Worm (Caenorhabditis elegans) whole organism, midembryonic: ENCODE measurements around the gene Y64G10A.7.

Experiments used
- T22C8.4 ChIP-seq: fragments of 200-800 bp; sonication (Bioruptor generic); IDR thresholded peaks from 2 replicates; pipeline ENCODE4 v1.3.6; 2022; ENCODE audit warnings: missing genetic modification characterization, missing compliant biosample characterization
- cog-1 ChIP-seq: sonication (generic microtip); optimal IDR thresholded peaks from 2 replicates; lab custom pipeline; 2016; ENCODE audit warnings: missing genetic modification characterization, missing compliant biosample characterization
- flt-1 ChIP-seq: fragments of 200-800 bp; sonication (Bioruptor generic); IDR thresholded peaks from 2 replicates; pipeline ENCODE4 v1.3.6; 2022; ENCODE audit warnings: missing genetic modification characterization, missing compliant biosample characterization
- klf-2 ChIP-seq: fragments of 200-800 bp; sonication (Bioruptor generic); conservative IDR thresholded peaks from 2 replicates; pipeline ENCODE4 v1.3.6; 2022; ENCODE audit warnings: missing genetic modification reagents, missing genetic modification characterization, missing compliant biosample characterization
- med-1 ChIP-seq: sonication (generic microtip); optimal IDR thresholded peaks from 2 replicates; lab custom pipeline; 2017; ENCODE audit warnings: missing genetic modification characterization, mild to moderate bottlenecking, missing compliant biosample characterization, antibody characterized with exemption, missing genetic modification reagents; ENCODE audit not compliant: insufficient read depth
- ref-1 ChIP-seq: fragments of 200-800 bp; sonication (Bioruptor generic); conservative IDR thresholded peaks from 2 replicates; pipeline ENCODE4 v1.3.6; 2022; ENCODE audit warnings: missing genetic modification reagents, missing genetic modification characterization, missing compliant biosample characterization
- tab-1 ChIP-seq: fragments of 200-800 bp; sonication (Bioruptor generic); IDR thresholded peaks from 2 replicates; pipeline ENCODE4 v1.3.6; 2022; ENCODE audit warnings: missing genetic modification characterization, missing compliant biosample characterization
- ztf-23 ChIP-seq: fragments of 200-800 bp; sonication (Bioruptor generic); IDR thresholded peaks from 2 replicates; pipeline ENCODE4 v1.3.6; 2022; ENCODE audit warnings: missing genetic modification reagents, missing genetic modification characterization, missing compliant biosample characterization
- ztf-29 ChIP-seq: fragments of 200-800 bp; sonication (Bioruptor generic); IDR thresholded peaks from 2 replicates; pipeline ENCODE4 v1.3.6; 2022; ENCODE audit warnings: missing genetic modification reagents, missing genetic modification characterization, missing compliant biosample characterization

The Y64G10A.7 gene

DNA sequence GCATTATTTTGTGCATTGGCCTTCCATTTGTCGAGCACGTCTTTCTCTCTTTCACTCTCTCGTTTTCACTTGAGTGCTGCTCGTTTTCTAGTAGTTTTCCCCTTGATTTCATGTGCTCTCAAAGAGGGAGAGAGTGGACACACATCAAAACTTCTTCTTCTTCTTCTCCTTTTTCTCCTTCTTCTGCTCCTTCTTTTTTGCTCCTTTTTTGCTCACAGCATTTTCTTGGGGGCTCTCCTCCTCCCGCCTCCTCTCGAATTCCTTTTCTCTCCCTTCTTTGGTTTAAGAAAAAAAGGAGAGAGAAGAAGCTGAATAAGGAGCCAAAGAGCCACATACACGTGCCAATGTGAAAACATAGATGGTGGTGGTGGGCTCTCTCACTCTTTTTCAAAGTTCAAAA lies 19.1 kb upstream of the Y64G10A.7 start:
- TF ChIP-seq ztf-23 (GFP tag; lab: Robert Waterston, UW), result no peak
- TF ChIP-seq T22C8.4, result no peak
- no peak for TF ChIP-seq med-1 (GFP tag; lab: Kevin White, UChicago)

- TF ChIP-seq flt-1, result no peak
- no peak for TF ChIP-seq T22C8.4
- no peak for TF ChIP-seq tab-1 (GFP tag; lab: Robert Waterston, UW)
- TF ChIP-seq ref-1, result no peak
- no peak for TF ChIP-seq ztf-29 (GFP tag; lab: Robert Waterston, UW)
- no peak for TF ChIP-seq med-1 (GFP tag; lab: Kevin White, UChicago)
- no peak for TF ChIP-seq cog-1 (tag; lab: Kevin White, UChicago)
- TF ChIP-seq ztf-23 (GFP tag; lab: Robert Waterston, UW), result no peak
- TF ChIP-seq klf-2, result no peak
Measured at ce11 chrIV:14274834-14275233, 16.9 kb upstream of the Y64G10A.7 start.

- no peak for TF ChIP-seq T22C8.4
Measured at ce11 chrIV:14276160-14276559, 15.5 kb upstream of the Y64G10A.7 start, which contains the start of gene ilcr-1. TSS of gene ilcr-1 (plus strand) at chrIV:14276460.

DNA sequence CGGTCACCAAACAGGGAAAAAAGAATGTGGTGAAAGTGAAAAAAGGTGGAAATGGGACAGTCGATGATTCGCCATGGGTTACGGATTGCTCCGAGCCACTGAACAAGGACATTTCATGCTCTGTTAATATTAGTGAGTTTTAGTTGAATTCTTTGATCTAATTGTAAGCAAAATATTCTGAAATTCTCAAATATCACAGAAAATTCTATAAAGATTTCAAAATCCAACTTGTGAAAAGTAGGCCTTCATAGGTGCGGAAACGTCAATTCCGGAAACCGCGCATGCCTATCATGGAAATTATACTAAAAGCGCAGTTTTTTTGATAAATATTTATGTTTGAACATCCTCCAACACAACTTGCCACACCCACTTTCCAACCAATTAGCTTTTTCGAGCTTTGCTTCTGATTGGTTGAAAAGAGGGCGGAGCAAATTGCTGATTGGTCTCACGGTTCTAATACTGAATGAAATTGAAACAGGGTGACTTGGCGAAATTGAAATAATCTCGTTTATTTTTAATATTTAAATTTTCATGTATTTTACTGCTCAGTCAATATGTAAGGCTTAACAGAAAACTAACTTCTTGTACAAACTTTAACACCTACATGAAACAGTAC lies 14.8 kb upstream of the Y64G10A.7 start:
- TF ChIP-seq klf-2, result no peak
- no peak for TF ChIP-seq T22C8.4
- no peak for TF ChIP-seq cog-1 (tag; lab: Kevin White, UChicago)
- TF ChIP-seq med-1 (GFP tag; lab: Kevin White, UChicago), result no peak
- no peak for TF ChIP-seq tab-1 (GFP tag; lab: Robert Waterston, UW)
- no peak for TF ChIP-seq ref-1
- TF ChIP-seq ztf-29 (GFP tag; lab: Robert Waterston, UW), result no peak
- TF ChIP-seq flt-1, result no peak
- TF ChIP-seq ztf-23 (GFP tag; lab: Robert Waterston, UW), result no peak

DNA sequence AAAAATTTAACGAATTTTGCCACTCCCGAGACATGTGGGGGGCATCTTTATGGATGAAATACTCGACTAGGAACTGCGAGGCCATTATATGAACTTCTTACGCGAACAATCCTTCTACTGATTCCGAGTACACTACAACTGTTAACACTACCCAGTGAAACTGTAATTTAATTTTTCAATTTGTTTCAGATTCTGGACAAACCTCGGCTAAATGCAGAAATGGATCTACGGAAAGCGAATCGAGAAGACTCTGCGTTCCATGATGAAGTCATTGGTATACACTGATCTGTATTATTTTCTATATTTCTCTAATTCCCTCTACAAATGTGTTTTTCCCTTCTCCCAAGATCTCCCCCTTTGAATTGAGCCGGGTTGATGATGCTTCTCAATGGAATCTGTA lies 6.8 kb upstream of the Y64G10A.7 start:
- TF ChIP-seq ztf-29 (GFP tag; lab: Robert Waterston, UW), result no peak
- no peak for TF ChIP-seq tab-1 (GFP tag; lab: Robert Waterston, UW)
- TF ChIP-seq ref-1, result no peak
- TF ChIP-seq klf-2, result no peak
- no peak for TF ChIP-seq cog-1 (tag; lab: Kevin White, UChicago)
- TF ChIP-seq med-1 (GFP tag; lab: Kevin White, UChicago), result no peak
- TF ChIP-seq T22C8.4, result no peak
- TF ChIP-seq ztf-23 (GFP tag; lab: Robert Waterston, UW), result no peak
- TF ChIP-seq flt-1, result no peak

ce11 chrIV:14295262-14295661 lies 3.6 kb downstream of the Y64G10A.7 start:
- TF ChIP-seq T22C8.4 (no peak), flt-1 (no peak), tab-1 (GFP tag; lab: Robert Waterston, UW) (no peak), klf-2 (no peak), ztf-23 (GFP tag; lab: Robert Waterston, UW) (no peak), cog-1 (tag; lab: Kevin White, UChicago) (no peak), med-1 (GFP tag; lab: Kevin White, UChicago) (no peak), ztf-29 (GFP tag; lab: Robert Waterston, UW) (no peak), ref-1 (no peak)

- TF ChIP-seq med-1 (GFP tag; lab: Kevin White, UChicago) (no peak), ref-1 (no peak), ztf-29 (GFP tag; lab: Robert Waterston, UW) (no peak), T22C8.4 (no peak), ztf-23 (GFP tag; lab: Robert Waterston, UW) (no peak), klf-2 (no peak)
Measured at ce11 chrIV:14297058-14297457, 5.4 kb downstream of the Y64G10A.7 start.

DNA sequence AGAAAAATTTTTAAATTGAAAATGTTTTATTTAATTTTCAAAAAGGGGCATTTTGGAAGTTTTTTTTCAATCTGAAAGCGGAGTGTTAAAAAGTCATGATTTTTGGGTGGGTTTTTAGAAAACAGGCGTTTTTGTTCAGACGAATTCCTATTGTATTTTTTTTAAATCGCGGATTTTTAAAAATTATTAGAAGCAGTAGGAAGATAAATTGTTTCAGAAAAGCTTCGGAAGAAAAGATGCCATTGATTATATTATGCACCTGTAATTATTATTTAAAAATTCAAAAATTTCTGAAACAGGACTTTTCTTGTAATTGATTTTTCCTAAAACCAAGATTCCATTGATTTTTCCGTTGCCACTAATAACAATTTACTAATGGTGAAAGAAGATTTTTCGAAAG lies 14.1 kb downstream of the Y64G10A.7 start:
- no peak for TF ChIP-seq klf-2
- no peak for TF ChIP-seq med-1 (GFP tag; lab: Kevin White, UChicago)
- no peak for TF ChIP-seq flt-1
- TF ChIP-seq T22C8.4, result no peak
- TF ChIP-seq ztf-29 (GFP tag; lab: Robert Waterston, UW), result no peak
- no peak for TF ChIP-seq cog-1 (tag; lab: Kevin White, UChicago)
- no peak for TF ChIP-seq tab-1 (GFP tag; lab: Robert Waterston, UW)
- TF ChIP-seq ref-1, result no peak
- TF ChIP-seq ztf-23 (GFP tag; lab: Robert Waterston, UW), result no peak

- TF ChIP-seq med-1 (GFP tag; lab: Kevin White, UChicago), result no peak
- TF ChIP-seq klf-2, result no peak
- no peak for TF ChIP-seq T22C8.4
- TF ChIP-seq ref-1, result no peak
- no peak for TF ChIP-seq ztf-29 (GFP tag; lab: Robert Waterston, UW)
- TF ChIP-seq flt-1, result no peak
- no peak for TF ChIP-seq ztf-23 (GFP tag; lab: Robert Waterston, UW)
- TF ChIP-seq cog-1 (tag; lab: Kevin White, UChicago), result no peak
- no peak for TF ChIP-seq tab-1 (GFP tag; lab: Robert Waterston, UW)
Measured at ce11 chrIV:14318054-14318453, 26.4 kb downstream of the Y64G10A.7 start.

DNA sequence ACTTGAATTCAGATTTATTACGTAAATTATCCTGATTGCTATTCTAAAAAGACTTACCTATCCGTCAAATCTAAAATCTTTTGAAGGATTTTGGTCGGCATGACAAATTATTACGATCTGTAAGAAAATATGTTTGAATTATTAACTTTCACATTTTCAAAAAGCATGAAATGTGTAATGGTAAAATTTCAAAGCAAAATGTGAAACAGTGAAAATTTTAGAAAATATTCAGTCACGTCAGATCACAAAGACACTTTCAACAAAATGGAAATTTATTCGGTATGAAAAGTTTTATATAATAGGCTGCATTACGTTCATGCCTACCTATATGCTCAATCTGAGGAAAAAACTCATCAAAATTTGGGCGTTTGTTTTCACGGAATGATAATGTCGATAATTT lies 30.0 kb downstream of the Y64G10A.7 start, which contains the start of gene fbxa-126:
Gene fbxa-126, minus strand, starts transcription at position 101 of the 400 bp plus-strand sequence.
- TF ChIP-seq cog-1 (tag; lab: Kevin White, UChicago) (no peak), ref-1 (no peak), ztf-29 (GFP tag; lab: Robert Waterston, UW) (no peak), klf-2 (no peak), ztf-23 (GFP tag; lab: Robert Waterston, UW) (no peak), flt-1 (no peak), tab-1 (GFP tag; lab: Robert Waterston, UW) (no peak)

DNA sequence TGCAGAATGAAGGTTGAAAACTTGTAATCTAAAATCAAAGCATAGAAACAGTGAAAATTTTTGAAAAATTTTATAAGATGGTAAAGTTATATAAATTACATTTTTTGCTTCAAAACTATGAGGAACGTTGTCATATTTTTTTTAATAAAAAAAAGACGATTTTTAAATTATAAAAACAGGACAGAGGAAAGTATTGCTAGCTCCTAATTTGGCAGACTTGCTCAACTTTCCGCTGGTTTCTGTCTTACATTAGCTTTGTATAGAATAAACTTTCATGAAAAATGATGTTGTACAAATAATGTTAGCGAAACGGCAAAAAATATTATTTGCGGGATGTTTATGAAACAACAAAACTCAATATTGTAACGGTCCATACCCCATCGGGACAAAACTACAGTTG lies 34.6 kb downstream of the Y64G10A.7 start, which contains the start of gene fbxa-83:
Gene fbxa-83, minus strand, starts transcription at position 101 of the 400 bp plus-strand sequence.
- TF ChIP-seq klf-2 (no peak), med-1 (GFP tag; lab: Kevin White, UChicago) (no peak), cog-1 (tag; lab: Kevin White, UChicago) (no peak), ref-1 (no peak), tab-1 (GFP tag; lab: Robert Waterston, UW) (no peak), flt-1 (no peak), T22C8.4 (no peak), ztf-23 (GFP tag; lab: Robert Waterston, UW) (no peak), ztf-29 (GFP tag; lab: Robert Waterston, UW) (no peak)
